Worm (Caenorhabditis elegans) whole organism, L1 larva: ENCODE data around the gene fbxb-53.
"Not testable (repeated sequence)": the region's sequence is repeated elsewhere in the genome, so short reads cannot be mapped to it uniquely, and the experiment has no call there.

Experiments used
- ceh-63 ChIP-seq: fragments of 200-800 bp; sonication (Bioruptor generic); optimal IDR thresholded peaks from 2 replicates; lab custom pipeline; 2018; ENCODE audit warnings: mild to moderate bottlenecking, missing genetic modification characterization, missing compliant biosample characterization
- ceh-8 ChIP-seq: fragments of 200-800 bp; sonication (Bioruptor generic); optimal IDR thresholded peaks from 2 replicates; lab custom pipeline; 2018; ENCODE audit warnings: mild to moderate bottlenecking, missing genetic modification characterization, moderate library complexity, missing compliant biosample characterization
- ceh-82 ChIP-seq, 3 experiments: fragments of 150-350 bp in 1 of 3; sonication (generic microtip) in 2 of 3; optimal IDR thresholded peaks; 2 replicates each; lab custom pipeline; 2014 to 2017; ENCODE audit warnings: missing biosample characterization in 3 of 3, missing genetic modification characterization in 3 of 3
- dpl-1 ChIP-seq, 3 experiments: fragments of 150-350 bp in 2 of 3; sonication (generic microtip) in 1 of 3; optimal IDR thresholded peaks; 2 replicates each; lab custom pipeline; 2014 to 2017; ENCODE audit warnings: missing biosample characterization in 3 of 3, missing genetic modification characterization in 3 of 3, missing genetic modification reagents in 3 of 3
- dsc-1 ChIP-seq: sonication (generic microtip); optimal IDR thresholded peaks from 2 replicates; lab custom pipeline; 2016; ENCODE audit warnings: mild to moderate bottlenecking, missing genetic modification characterization, missing compliant biosample characterization
- efl-1 ChIP-seq, 4 experiments: fragments of 150-350 bp; optimal IDR thresholded peaks in 3 of 4; peaks in 1 of 4; 1 replicate in 1 of 4; 2 replicates in 3 of 4; lab custom pipeline; 2014; ENCODE audit warnings: missing biosample characterization in 2 of 4, missing genetic modification characterization in 2 of 4, missing genetic modification reagents in 2 of 4
- egl-27 ChIP-seq, 2 experiments: fragments of 150-350 bp in 1 of 2; sonication (generic microtip); optimal IDR thresholded peaks; 3 replicates each; lab custom pipeline; 2017 to 2018; ENCODE audit warnings: missing biosample characterization in 2 of 2, missing genetic modification characterization in 2 of 2, missing genetic modification reagents in 2 of 2
- elt-3 ChIP-seq, 6 experiments: fragments of 150-350 bp in 1 of 6; sonication (generic microtip); optimal IDR thresholded peaks; 2 replicates each; lab custom pipeline; 2017 to 2018; ENCODE audit warnings: missing biosample characterization in 6 of 6, missing genetic modification characterization in 6 of 6, inconsistent platforms in 1 of 6
- ets-5 ChIP-seq: fragments of 200-800 bp; sonication (Bioruptor generic); IDR thresholded peaks from 2 replicates; pipeline ENCODE4 v1.3.6; 2022; ENCODE audit warnings: missing genetic modification characterization, missing compliant biosample characterization
- fkh-8 ChIP-seq: sonication (generic microtip); optimal IDR thresholded peaks from 2 replicates; lab custom pipeline; 2016; ENCODE audit warnings: mild to moderate bottlenecking, missing genetic modification characterization, missing compliant biosample characterization
- fos-1 ChIP-seq: fragments of 150-350 bp; optimal IDR thresholded peaks from 2 replicates; lab custom pipeline; 2014; ENCODE audit warnings: missing biosample characterization, missing genetic modification characterization
- grh-1 ChIP-seq: fragments of 200-800 bp; sonication (Bioruptor generic); IDR thresholded peaks from 2 replicates; pipeline ENCODE4 v1.3.6; 2022; ENCODE audit warnings: missing genetic modification reagents, missing genetic modification characterization, missing compliant biosample characterization
- irx-1 ChIP-seq: sonication (generic microtip); optimal IDR thresholded peaks from 2 replicates; lab custom pipeline; 2016; ENCODE audit warnings: missing genetic modification characterization, missing compliant biosample characterization
- isw-1 ChIP-seq: fragments of 200-800 bp; sonication (Bioruptor generic); IDR thresholded peaks from 2 replicates; pipeline ENCODE4 v1.3.6; 2022; ENCODE audit warnings: missing genetic modification characterization, missing compliant biosample characterization
- lin-13 ChIP-seq: fragments of 150-350 bp; optimal IDR thresholded peaks from 2 replicates; lab custom pipeline; 2014; ENCODE audit warnings: missing biosample characterization, missing genetic modification reagents, missing genetic modification characterization
- lin-14 ChIP-seq: fragments of 200-800 bp; sonication (Bioruptor generic); optimal IDR thresholded peaks from 2 replicates; lab custom pipeline; 2018; ENCODE audit warnings: mild to moderate bottlenecking, missing genetic modification characterization, moderate library complexity, missing compliant biosample characterization
- lin-15B ChIP-seq: fragments of 150-350 bp; sonication (generic microtip); optimal IDR thresholded peaks from 3 replicates; lab custom pipeline; 2014; ENCODE audit warnings: missing biosample characterization, missing genetic modification characterization
- lin-35 ChIP-seq, 2 experiments: fragments of 150-350 bp; optimal IDR thresholded peaks; 2 replicates each; lab custom pipeline; 2014; ENCODE audit warnings: missing biosample characterization in 2 of 2, missing genetic modification characterization in 2 of 2, missing genetic modification reagents in 2 of 2
- lir-3 ChIP-seq: sonication (generic microtip); optimal IDR thresholded peaks from 2 replicates; lab custom pipeline; 2016; ENCODE audit warnings: mild to moderate bottlenecking, missing genetic modification characterization, moderate library complexity, missing compliant biosample characterization; ENCODE audit not compliant: poor library complexity
- lsy-2 ChIP-seq, 2 experiments: fragments of 150-350 bp; optimal IDR thresholded peaks; 2 replicates each; lab custom pipeline; 2014; ENCODE audit warnings: missing biosample characterization in 2 of 2, missing genetic modification characterization in 2 of 2
- mdl-1 ChIP-seq, 2 experiments: fragments of 150-350 bp; optimal IDR thresholded peaks; 2 replicates each; lab custom pipeline; 2014 to 2017; ENCODE audit warnings: missing biosample characterization in 2 of 2, missing genetic modification characterization in 2 of 2, inconsistent platforms in 1 of 2
- mep-1 ChIP-seq: fragments of 150-350 bp; optimal IDR thresholded peaks from 2 replicates; lab custom pipeline; 2014; ENCODE audit warnings: missing biosample characterization, missing genetic modification characterization
- nhr-11 ChIP-seq: fragments of 150-350 bp; optimal IDR thresholded peaks from 2 replicates; lab custom pipeline; 2014; ENCODE audit warnings: missing biosample characterization, missing genetic modification characterization
- nhr-19 ChIP-seq: fragments of 200-800 bp; sonication (Bioruptor generic); conservative IDR thresholded peaks from 2 replicates; pipeline ENCODE4 v1.3.6; 2022; ENCODE audit warnings: missing genetic modification characterization, missing compliant biosample characterization
- nhr-20 ChIP-seq: sonication (generic microtip); optimal IDR thresholded peaks from 2 replicates; lab custom pipeline; 2016; ENCODE audit warnings: mild to moderate bottlenecking, missing genetic modification characterization, missing compliant biosample characterization
- nhr-85 ChIP-seq: sonication (generic microtip); peaks from one replicate; lab custom pipeline; 2016; ENCODE audit warnings: missing genetic modification characterization, inconsistent platforms, missing compliant biosample characterization
- nhr-90 ChIP-seq: sonication (generic microtip); optimal IDR thresholded peaks from 2 replicates; lab custom pipeline; 2016; ENCODE audit warnings: mild to moderate bottlenecking, missing genetic modification characterization, missing compliant biosample characterization; ENCODE audit not compliant: poor library complexity
- pqm-1 ChIP-seq: sonication (generic microtip); optimal IDR thresholded peaks from 3 replicates; lab custom pipeline; 2017; ENCODE audit warnings: missing biosample characterization, missing genetic modification characterization
- snu-23 ChIP-seq: sonication (generic microtip); optimal IDR thresholded peaks from 2 replicates; lab custom pipeline; 2016; ENCODE audit warnings: missing genetic modification characterization, missing compliant biosample characterization
- swsn-7 ChIP-seq: sonication (generic microtip); optimal IDR thresholded peaks from 2 replicates; lab custom pipeline; 2016; ENCODE audit warnings: missing genetic modification characterization, missing compliant biosample characterization
- tlp-1 ChIP-seq: fragments of 150-350 bp; optimal IDR thresholded peaks from 2 replicates; lab custom pipeline; 2014; ENCODE audit warnings: missing biosample characterization, missing genetic modification characterization
- unc-62 ChIP-seq: fragments of 150-350 bp; optimal IDR thresholded peaks from 2 replicates; lab custom pipeline; 2014; ENCODE audit warnings: missing biosample characterization, missing genetic modification reagents, missing genetic modification characterization
- unc-86 ChIP-seq: sonication (generic microtip); optimal IDR thresholded peaks from 2 replicates; lab custom pipeline; 2016; ENCODE audit warnings: missing genetic modification characterization, missing compliant biosample characterization
- unc-98 ChIP-seq: fragments of 200-800 bp; sonication (Bioruptor generic); IDR thresholded peaks from 2 replicates; pipeline ENCODE4 v1.3.6; 2022; ENCODE audit warnings: missing genetic modification characterization, missing compliant biosample characterization
- vab-15 ChIP-seq: sonication (generic microtip); optimal IDR thresholded peaks from 2 replicates; lab custom pipeline; 2017; ENCODE audit warnings: missing genotype, mild to moderate bottlenecking, missing genetic modification characterization, missing compliant biosample characterization
- zip-4 ChIP-seq: fragments of 200-800 bp; sonication (Bioruptor generic); optimal IDR thresholded peaks from 2 replicates; lab custom pipeline; 2018; ENCODE audit warnings: mild to moderate bottlenecking, missing genetic modification characterization, moderate library complexity, missing compliant biosample characterization

fbxb-53 gene

DNA sequence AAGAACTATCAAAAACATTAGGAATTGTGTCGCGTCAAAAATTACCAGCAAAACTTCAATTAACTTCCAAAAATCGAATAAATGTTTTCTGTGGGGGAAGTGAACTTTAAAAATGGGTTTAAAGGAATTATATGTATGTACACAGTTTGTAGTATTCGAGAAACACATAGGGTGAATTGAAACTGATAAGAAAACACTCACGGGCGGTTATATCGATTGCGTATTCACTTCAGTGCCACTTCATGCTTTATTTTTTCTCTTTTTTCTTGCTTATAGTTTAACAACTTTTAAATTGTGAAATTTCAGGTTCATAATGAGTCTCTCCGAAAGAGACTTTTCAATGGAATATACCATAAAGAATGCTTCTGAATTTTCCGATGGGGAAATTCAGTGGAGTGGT is 18.6 kb downstream of the fbxb-53 start, which contains the start of gene F36H5.14:
Gene F36H5.14 (plus strand): TSS at position 301 of the 400 bp plus-strand sequence.
- TF ChIP-seq vab-15 (tag; lab: Kevin White, UChicago); irx-1 (tag; lab: Kevin White, UChicago); ets-5: not testable (repeated sequence)

DNA sequence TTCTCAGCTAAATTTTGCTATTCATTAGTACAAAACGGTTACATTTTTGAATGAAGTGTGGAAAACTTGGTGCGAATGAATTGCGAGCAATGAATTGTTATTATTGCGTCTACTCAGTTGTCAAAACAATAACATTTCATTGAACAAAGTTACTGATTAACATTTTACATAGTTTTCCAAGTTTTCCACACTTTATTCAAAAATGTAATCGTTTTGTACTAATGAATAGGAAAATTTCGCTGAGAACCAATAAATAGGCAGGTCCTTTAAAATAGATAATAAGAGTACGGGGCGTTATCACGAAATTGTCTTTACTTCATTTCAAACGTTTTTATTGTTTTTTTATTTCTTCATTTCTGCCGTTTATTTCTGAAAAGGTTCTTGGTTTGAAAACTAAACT is 25.8 kb downstream of the fbxb-53 start, which contains the start of gene math-4:
Gene math-4 (minus strand): TSS at position 101 of the 400 bp plus-strand sequence.
- TF ChIP-seq snu-23 (GFP tag; lab: Kevin White, UChicago), result no peak
- TF ChIP-seq efl-1 (optimal IDR thresholded peaks at IDR 0.05; lab: Kevin White, UChicago), result no peak
- peak in 1 of 2 experiments; percentile 84 for TF ChIP-seq efl-1 (GFP tag; optimal IDR thresholded peaks at IDR 0.05 in 1 of 2; lab: Kevin White, UChicago)

DNA sequence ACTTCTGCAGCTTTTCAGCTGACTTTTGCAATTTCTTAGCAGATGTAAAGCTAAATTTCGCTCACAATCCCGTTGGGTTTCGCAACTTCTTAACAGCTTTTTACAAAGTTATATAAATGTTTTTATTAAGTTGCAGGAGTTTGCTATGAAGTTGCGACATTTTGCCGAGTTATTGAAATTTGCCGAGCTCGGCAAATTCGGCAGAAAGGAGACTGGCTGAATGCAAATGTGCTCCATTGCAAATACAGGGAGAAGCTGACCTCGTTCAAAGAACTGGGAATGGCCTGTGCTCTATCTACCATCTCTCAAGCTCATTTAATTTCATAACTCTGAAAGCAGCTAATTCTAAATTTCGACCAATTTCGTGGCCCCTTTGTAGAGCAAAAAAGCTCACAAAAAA is 28.1 kb downstream of the fbxb-53 start, which contains the start of gene C08F1.11:
Gene C08F1.11 (minus strand): TSS at position 101 of the 400 bp plus-strand sequence.
- TF ChIP-seq grh-1, result no peak
- no peak for TF ChIP-seq ceh-63 (GFP tag; lab: Kevin White, UChicago)
- TF ChIP-seq efl-1 (optimal IDR thresholded peaks at IDR 0.05; lab: Kevin White, UChicago), result no peak
- TF ChIP-seq efl-1 (GFP tag; optimal IDR thresholded peaks at IDR 0.05 in 1 of 2; lab: Kevin White, UChicago), result no peak
- TF ChIP-seq lin-13, result no peak
- no peak for TF ChIP-seq nhr-85 (tag; lab: Kevin White, UChicago)
- no peak for TF ChIP-seq nhr-20 (tag; lab: Kevin White, UChicago)
- TF ChIP-seq fkh-8 (tag; lab: Kevin White, UChicago), result no peak
- TF ChIP-seq unc-62 (GFP tag; lab: Kevin White, UChicago), result no peak
- no peak for TF ChIP-seq nhr-11
- no peak for TF ChIP-seq elt-3 (tag; optimal IDR thresholded peaks at IDR 0.05; lab: Kevin White, UChicago)
- no peak for TF ChIP-seq mdl-1 (tag; optimal IDR thresholded peaks at IDR 0.05; lab: Kevin White, UChicago)
- no peak for TF ChIP-seq egl-27 (tag; optimal IDR thresholded peaks at IDR 0.05; lab: Kevin White, UChicago)
- no peak for TF ChIP-seq pqm-1 (tag; lab: Kevin White, UChicago)
- TF ChIP-seq unc-98, result no peak
- no peak for TF ChIP-seq lin-14 (GFP tag; lab: Kevin White, UChicago)
- no peak for TF ChIP-seq lir-3 (tag; lab: Kevin White, UChicago)
- no peak for TF ChIP-seq swsn-7 (tag; lab: Kevin White, UChicago)
- TF ChIP-seq lsy-2 (tag; optimal IDR thresholded peaks at IDR 0.05; lab: Kevin White, UChicago), result no peak
- no peak for TF ChIP-seq tlp-1 (tag; lab: Kevin White, UChicago)
- TF ChIP-seq lin-35 (GFP tag; optimal IDR thresholded peaks at IDR 0.05; lab: Kevin White, UChicago), result no peak

DNA sequence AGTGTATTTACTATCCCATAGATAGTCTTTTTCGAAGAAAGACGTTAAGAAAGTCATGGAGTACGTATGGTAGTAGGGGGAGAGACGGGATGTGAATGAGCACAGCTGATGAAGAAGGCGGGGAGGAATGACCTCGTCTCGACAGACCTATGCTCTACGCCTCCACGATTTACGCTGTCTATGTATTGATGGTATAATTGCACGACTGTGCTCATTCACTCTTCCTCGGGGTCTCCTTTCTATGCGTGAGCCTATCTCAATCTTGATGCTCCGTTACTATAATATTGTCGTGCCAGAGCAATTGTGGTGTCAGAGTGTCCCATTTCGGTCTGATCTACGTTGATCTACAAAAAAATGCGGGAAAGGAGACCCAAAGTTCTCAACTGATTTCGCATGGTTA is 29.5 kb downstream of the fbxb-53 start, which contains the start of gene C08F1.10:
Gene C08F1.10 (minus strand): TSS at position 101 of the 400 bp plus-strand sequence.
- no peak for TF ChIP-seq lin-13
- no peak for TF ChIP-seq lin-15B (tag; lab: Kevin White, UChicago)
- TF ChIP-seq swsn-7 (tag; lab: Kevin White, UChicago), result no peak
- no peak for TF ChIP-seq fos-1 (tag; lab: Kevin White, UChicago)
- TF ChIP-seq nhr-90 (tag; lab: Kevin White, UChicago), result no peak
- TF ChIP-seq mep-1, result no peak
- no peak for TF ChIP-seq ceh-8
- no peak for TF ChIP-seq unc-62 (GFP tag; lab: Kevin White, UChicago)
- TF ChIP-seq ceh-82 (tag; optimal IDR thresholded peaks at IDR 0.05; lab: Kevin White, UChicago), result no peak
- no peak for TF ChIP-seq irx-1 (tag; lab: Kevin White, UChicago)
- no peak for TF ChIP-seq dsc-1 (tag; lab: Kevin White, UChicago)
- no peak for TF ChIP-seq dpl-1 (GFP tag; optimal IDR thresholded peaks at IDR 0.05; lab: Kevin White, UChicago)
- TF ChIP-seq unc-86 (tag; lab: Kevin White, UChicago), result no peak
- no peak for TF ChIP-seq zip-4
- TF ChIP-seq vab-15 (tag; lab: Kevin White, UChicago), result no peak
- no peak for TF ChIP-seq nhr-19 (GFP tag; lab: Robert Waterston, UW)
- TF ChIP-seq lin-35 (GFP tag; optimal IDR thresholded peaks at IDR 0.05; lab: Kevin White, UChicago), result no peak
- TF ChIP-seq isw-1, result no peak
- no peak for TF ChIP-seq fkh-8 (tag; lab: Kevin White, UChicago)
- TF ChIP-seq, all 84 proteins: peak for 0
